Worm (Caenorhabditis elegans) whole organism, L4 larva: ENCODE results near the gene atgp-1.
A peak's percentile ranks its signal among the peaks of the same experiment; 100 is the strongest.

ENCODE experiments used
- Y48G9A.11 ChIP-seq: fragments of 200-800 bp; sonication (Bioruptor generic); IDR thresholded peaks from 2 replicates; pipeline ENCODE4 v1.3.6; 2022; ENCODE audit warnings: missing genetic modification reagents, missing genetic modification characterization, missing compliant biosample characterization
- ama-1 ChIP-seq: fragments of 150-350 bp; optimal IDR thresholded peaks from 2 replicates; lab custom pipeline; 2014; ENCODE audit warnings: inconsistent platforms, mixed read lengths
- dmd-8 ChIP-seq: fragments of 200-800 bp; sonication (Bioruptor generic); IDR thresholded peaks from 2 replicates; pipeline ENCODE4 v1.3.6; 2022; ENCODE audit warnings: missing genetic modification characterization, missing compliant biosample characterization
- fos-1 ChIP-seq: fragments of 150-350 bp; optimal IDR thresholded peaks from 2 replicates; lab custom pipeline; 2014; ENCODE audit warnings: missing biosample characterization, missing genetic modification characterization
- jun-1 ChIP-seq: fragments of 150-350 bp; optimal IDR thresholded peaks from 2 replicates; lab custom pipeline; 2014; ENCODE audit warnings: missing biosample characterization, missing genetic modification reagents, missing genetic modification characterization
- lsy-2 ChIP-seq, 2 experiments: fragments of 150-350 bp in 1 of 2; sonication (generic microtip) in 1 of 2; optimal IDR thresholded peaks; 2 replicates each; lab custom pipeline; 2014 to 2017; ENCODE audit warnings: missing biosample characterization in 2 of 2, missing genetic modification characterization in 2 of 2
- mep-1 ChIP-seq: fragments of 150-350 bp; sonication (generic microtip); optimal IDR thresholded peaks from 3 replicates; lab custom pipeline; 2014; ENCODE audit warnings: missing biosample characterization, missing genetic modification characterization
- nhr-28 ChIP-seq: fragments of 150-350 bp; optimal IDR thresholded peaks from 2 replicates; lab custom pipeline; 2014; ENCODE audit warnings: missing biosample characterization, missing genetic modification characterization
- skn-1 ChIP-seq: fragments of 150-350 bp; optimal IDR thresholded peaks from 2 replicates; lab custom pipeline; 2014; ENCODE audit warnings: missing biosample characterization, missing genetic modification characterization
- unc-130 ChIP-seq: sonication (generic microtip); optimal IDR thresholded peaks from 2 replicates; lab custom pipeline; 2016; ENCODE audit warnings: missing genetic modification reagents, missing genetic modification characterization, missing compliant biosample characterization
- unc-62 ChIP-seq, 3 experiments: fragments of 150-350 bp in 1 of 3; sonication (generic microtip); optimal IDR thresholded peaks in 2 of 3; peaks in 1 of 3; 1 replicate in 1 of 3; 2 replicates in 2 of 3; lab custom pipeline; 2014 to 2017; ENCODE audit warnings: missing biosample characterization in 3 of 3, missing genetic modification characterization in 3 of 3, missing genetic modification reagents in 3 of 3, missing genotype in 1 of 3
- zag-1 ChIP-seq: fragments of 150-350 bp; optimal IDR thresholded peaks from 2 replicates; lab custom pipeline; 2014; ENCODE audit warnings: missing biosample characterization, missing genetic modification characterization
- zip-11 ChIP-seq: fragments of 200-800 bp; sonication (Bioruptor generic); IDR thresholded peaks from 2 replicates; pipeline ENCODE4 v1.3.6; 2022; ENCODE audit warnings: missing genetic modification characterization, missing compliant biosample characterization

DNA sequence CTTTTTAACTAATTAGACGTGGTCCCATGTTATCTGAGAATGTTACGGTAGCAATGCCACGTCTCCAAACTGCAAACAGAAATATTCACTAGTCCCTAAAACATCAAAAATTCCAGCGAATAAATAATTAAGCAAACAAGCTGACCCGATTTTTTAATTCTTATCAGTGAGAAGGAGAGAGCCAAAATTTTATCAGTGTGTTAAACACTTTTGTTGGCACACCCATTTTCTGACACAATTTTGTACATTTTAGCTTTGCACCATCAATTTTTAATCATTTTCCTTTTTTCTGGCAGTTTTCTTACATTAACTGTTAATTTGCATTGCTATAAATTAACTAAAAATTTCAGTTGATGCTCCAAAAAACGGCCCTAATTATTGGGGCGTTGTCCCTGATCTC lies 51.3 kb downstream of the atgp-1 start, which contains the start of gene C49C3.4:
- peak; percentile 79 for TF ChIP-seq nhr-28 (tag; lab: Kevin White, UChicago)
- TF ChIP-seq zag-1 (tag; lab: Kevin White, UChicago), result no peak
- no peak for TF ChIP-seq Y48G9A.11
- TF ChIP-seq dmd-8 (GFP tag; lab: Robert Waterston, UW), result no peak
- no peak for TF ChIP-seq skn-1
- no peak for TF ChIP-seq ama-1
- TF ChIP-seq fos-1, result no peak
- no peak for TF ChIP-seq jun-1 (tag; lab: Kevin White, UChicago)
- TF ChIP-seq mep-1 (tag; lab: Kevin White, UChicago), result no peak
- no peak for TF ChIP-seq lsy-2 (tag; optimal IDR thresholded peaks at IDR 0.05; lab: Kevin White, UChicago)
- TF ChIP-seq unc-130 (GFP tag; lab: Kevin White, UChicago), result no peak
- no peak for TF ChIP-seq zip-11
- no peak for TF ChIP-seq unc-62 (GFP tag; optimal IDR thresholded peaks at IDR 0.05 in 1 of 2; lab: Kevin White, UChicago)
- no peak for TF ChIP-seq unc-62 (tag; optimal IDR thresholded peaks at IDR 0.05; lab: Kevin White, UChicago)
